Worm (Caenorhabditis elegans) whole organism, mixed stage, embryonic: Measurements from ENCODE around the gene hhat-1.

Source experiments
- ceh-43 ChIP-seq: fragments of 200-800 bp; sonication (Bioruptor generic); optimal IDR thresholded peaks from 2 replicates; lab custom pipeline; 2018; ENCODE audit warnings: mild to moderate bottlenecking, missing genetic modification characterization, moderate library complexity, missing compliant biosample characterization
- ces-1 ChIP-seq: fragments of 150-350 bp; optimal IDR thresholded peaks from 2 replicates; lab custom pipeline; 2014; ENCODE audit warnings: missing biosample characterization, missing genetic modification reagents, missing genetic modification characterization
- drap-1 ChIP-seq: fragments of 200-800 bp; sonication (Bioruptor generic); optimal IDR thresholded peaks from 3 replicates; lab custom pipeline; 2018; ENCODE audit warnings: mild to moderate bottlenecking, missing genetic modification characterization, missing compliant biosample characterization
- elt-3 ChIP-seq: fragments of 150-350 bp; optimal IDR thresholded peaks from 2 replicates; lab custom pipeline; 2014; ENCODE audit warnings: missing biosample characterization, missing genetic modification characterization
- lin-13 ChIP-seq: fragments of 150-350 bp; optimal IDR thresholded peaks from 2 replicates; lab custom pipeline; 2014; ENCODE audit warnings: missing biosample characterization, missing genetic modification characterization
- mab-5 ChIP-seq: fragments of 150-350 bp; optimal IDR thresholded peaks from 2 replicates; lab custom pipeline; 2014; ENCODE audit warnings: missing biosample characterization, missing genetic modification characterization
- nhr-2 ChIP-seq: fragments of 150-350 bp; optimal IDR thresholded peaks from 2 replicates; lab custom pipeline; 2014; ENCODE audit warnings: missing biosample characterization, missing genetic modification characterization
- nhr-237 ChIP-seq: fragments of 150-350 bp; optimal IDR thresholded peaks from 2 replicates; lab custom pipeline; 2014; ENCODE audit warnings: missing biosample characterization, missing genetic modification characterization
- nhr-28 ChIP-seq: fragments of 150-350 bp; optimal IDR thresholded peaks from 2 replicates; lab custom pipeline; 2014; ENCODE audit warnings: missing biosample characterization, missing genetic modification characterization
- tbx-8 ChIP-seq: fragments of 200-800 bp; sonication (Bioruptor generic); optimal IDR thresholded peaks from 2 replicates; lab custom pipeline; 2018; ENCODE audit warnings: mild to moderate bottlenecking, missing genetic modification characterization, moderate library complexity, missing compliant biosample characterization
- unc-39 ChIP-seq: fragments of 150-350 bp; optimal IDR thresholded peaks from 2 replicates; lab custom pipeline; 2014; ENCODE audit warnings: missing biosample characterization, missing genetic modification characterization
- ztf-11 ChIP-seq: fragments of 150-350 bp; optimal IDR thresholded peaks from 2 replicates; lab custom pipeline; 2014; ENCODE audit warnings: missing biosample characterization, missing genetic modification characterization

- no peak for TF ChIP-seq unc-39 (tag; lab: Kevin White, UChicago)
- no peak for TF ChIP-seq lin-13 (tag; lab: Kevin White, UChicago)
- TF ChIP-seq drap-1 (GFP tag; lab: Kevin White, UChicago) = no peak
- no peak for TF ChIP-seq ceh-43 (GFP tag; lab: Kevin White, UChicago)
- peak; percentile 70 for TF ChIP-seq nhr-2 (tag; lab: Kevin White, UChicago)
- no peak for TF ChIP-seq tbx-8
- no peak for TF ChIP-seq mab-5 (tag; lab: Kevin White, UChicago)
- TF ChIP-seq nhr-28 = no peak
- no peak for TF ChIP-seq elt-3 (tag; lab: Kevin White, UChicago)
- no peak for TF ChIP-seq ces-1
- no peak for TF ChIP-seq ztf-11 (tag; lab: Kevin White, UChicago)
- TF ChIP-seq nhr-237 = no peak
Observed at ce11 chrII:14698057-14698456, 19.8 kb downstream of the hhat-1 start, which contains the start of gene C09F9.1.
